Fruit fly (Drosophila melanogaster): ENCODE results near the gene ATPsynbetaL.
A peak's percentile ranks its signal among the peaks of the same experiment; 100 is the strongest.

ATPsynbetaL gene

DNA sequence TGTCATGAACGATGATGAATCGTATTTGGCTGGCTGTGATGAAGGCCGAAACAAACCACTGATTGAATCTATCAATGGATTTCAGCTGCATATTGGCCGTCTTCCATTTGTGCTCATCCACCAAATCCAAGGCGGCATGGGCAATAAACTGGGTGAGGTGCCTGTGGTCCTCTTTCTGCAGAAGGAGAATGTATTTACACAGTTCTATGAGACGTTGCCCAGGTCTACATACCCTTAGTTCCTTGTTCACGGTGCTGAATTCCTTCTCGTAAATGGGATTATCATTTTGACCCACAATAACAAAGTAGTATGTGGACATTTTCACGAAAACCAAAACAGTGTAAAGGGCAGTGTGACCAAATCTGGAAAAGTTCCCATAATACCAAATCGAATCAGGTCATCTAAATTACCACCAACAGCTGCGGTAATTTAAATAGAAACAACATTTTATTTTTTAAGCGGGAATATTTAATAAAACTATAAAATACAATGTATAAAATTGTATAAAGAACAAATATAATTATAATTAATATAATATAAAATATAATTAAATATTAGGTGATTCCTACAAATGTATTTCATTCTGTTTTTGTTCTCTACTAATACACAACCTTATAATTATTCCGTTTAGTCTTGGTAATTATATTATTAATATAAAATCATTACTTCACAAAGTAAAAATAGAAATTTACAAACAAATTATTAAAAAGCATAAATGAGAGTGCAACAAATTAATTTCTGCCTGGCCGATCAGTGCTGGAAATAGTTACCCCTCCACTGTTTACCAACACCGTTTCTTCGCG is 33.8 kb downstream of the ATPsynbetaL start, which contains the start of the genes Trs20 and elg1 (continued):
- TF ChIP-seq CG1792 (GFP tag; optimal IDR thresholded peaks at IDR 0.05) (no peak), vfl (GFP tag; optimal IDR thresholded peaks at IDR 0.05) (no peak), her (GFP tag; optimal IDR thresholded peaks at IDR 0.05) (no peak), CG30403 (GFP tag; optimal IDR thresholded peaks at IDR 0.05) (peak; percentile 45), ap (GFP tag; IDR thresholded peaks at IDR 0.05) (no peak), Oli (tag; optimal IDR thresholded peaks at IDR 0.05) (peak; percentile 53), Sry-β (GFP tag; optimal IDR thresholded peaks at IDR 0.05) (no peak), sqz (GFP tag; optimal IDR thresholded peaks at IDR 0.05) (no peak), dmrt99B (tag; optimal IDR thresholded peaks at IDR 0.05) (no peak), Atf3 (GFP tag; optimal IDR thresholded peaks at IDR 0.05) (no peak), dysf (GFP tag; IDR thresholded peaks at IDR 0.05) (peak; percentile 45; the same call in 1 of the 3 replicates), CG11398 (GFP tag; optimal IDR thresholded peaks at IDR 0.05) (no peak), CG18599 (GFP tag; optimal IDR thresholded peaks at IDR 0.05) (peak; percentile 46), trem (tag; optimal IDR thresholded peaks at IDR 0.05) (peak; percentile 56), CG15601 (tag; optimal IDR thresholded peaks at IDR 0.05) (peak; percentile 67), Dll (GFP tag; IDR thresholded peaks at IDR 0.05; ENCODE audit: partially characterized antibody) (no peak), CG6654 (GFP tag; optimal IDR thresholded peaks at IDR 0.05) (no peak), inv (GFP tag; IDR thresholded peaks at IDR 0.05; ENCODE audit: partially characterized antibody) (no peak), E2f1 (GFP tag; IDR thresholded peaks at IDR 0.05) (peak; percentile 87), CG12744 (GFP tag; optimal IDR thresholded peaks at IDR 0.05) (no peak), H2.0 (GFP tag; IDR thresholded peaks at IDR 0.05) (no peak; the same call in 1 of the 2 replicates), CG11093 (GFP tag; IDR thresholded peaks at IDR 0.05) (no peak), CG3065 (GFP tag; optimal IDR thresholded peaks at IDR 0.05) (no peak), Dip3 (GFP tag; optimal IDR thresholded peaks at IDR 0.05) (no peak), CG33557 (GFP tag; optimal IDR thresholded peaks at IDR 0.05) (peak; percentile 51), CG31224 (GFP tag; IDR thresholded peaks at IDR 0.05) (no peak), br (optimal IDR thresholded peaks at IDR 0.05) (no peak), lilli (GFP tag; optimal IDR thresholded peaks at IDR 0.05) (peak; percentile 45), Ssrp (tag; optimal IDR thresholded peaks at IDR 0.05) (peak; percentile 34), CG15514 (GFP tag; optimal IDR thresholded peaks at IDR 0.05) (peak; percentile 50), tap (tag; optimal IDR thresholded peaks at IDR 0.05) (peak; percentile 45), Ptx1 (GFP tag; IDR thresholded peaks at IDR 0.05) (peak; percentile 47), Nf-YB (GFP tag; optimal IDR thresholded peaks at IDR 0.05) (peak; percentile 54), CG7271 (tag; optimal IDR thresholded peaks at IDR 0.05) (peak; percentile 13), CG17361 (GFP tag; IDR thresholded peaks at IDR 0.05) (peak; percentile 88; the same call in 2 of the 3 replicates), eve (GFP tag; optimal IDR thresholded peaks at IDR 0.05) (no peak), Xrp1 (GFP tag; IDR thresholded peaks at IDR 0.05) (no peak; the same call in 1 of the 2 replicates), NfI (GFP tag; optimal IDR thresholded peaks at IDR 0.05) (peak; percentile 54), tin (GFP tag; optimal IDR thresholded peaks at IDR 0.05) (peak; percentile 24), HLHmδ (GFP tag; optimal IDR thresholded peaks at IDR 0.05) (no peak), slbo (GFP tag; IDR thresholded peaks at IDR 0.05) (peak; percentile 59; the same call in 1 of the 2 replicates), CG6689 (GFP tag; IDR thresholded peaks at IDR 0.05) (peak; percentile 44; the same call in 1 of the 2 replicates), CG6175 (GFP tag; IDR thresholded peaks at IDR 0.05) (no peak), Aef1 (GFP tag; IDR thresholded peaks at IDR 0.05) (peak; percentile 17; the same call in 1 of the 3 replicates), run (tag; optimal IDR thresholded peaks at IDR 0.05) (no peak), CG3726 (GFP tag; IDR thresholded peaks at IDR 0.05) (no peak), gsb-n (tag; optimal IDR thresholded peaks at IDR 0.05) (peak; percentile 85), BEAF-32 (GFP tag; optimal IDR thresholded peaks at IDR 0.05) (peak; percentile 9), C15 (GFP tag; IDR thresholded peaks at IDR 0.05) (no peak), Dad (GFP tag; optimal IDR thresholded peaks at IDR 0.05) (no peak)

Data from whole organism, embryonic.